Worm (Caenorhabditis elegans) whole organism, midembryonic: ENCODE measurements around the gene skpo-2.

ENCODE experiments used
- T22C8.4 ChIP-seq: fragments of 200-800 bp; sonication (Bioruptor generic); IDR thresholded peaks from 2 replicates; pipeline ENCODE4 v1.3.6; 2022; ENCODE audit warnings: missing genetic modification characterization, missing compliant biosample characterization
- cog-1 ChIP-seq: sonication (generic microtip); optimal IDR thresholded peaks from 2 replicates; lab custom pipeline; 2016; ENCODE audit warnings: missing genetic modification characterization, missing compliant biosample characterization
- flt-1 ChIP-seq: fragments of 200-800 bp; sonication (Bioruptor generic); IDR thresholded peaks from 2 replicates; pipeline ENCODE4 v1.3.6; 2022; ENCODE audit warnings: missing genetic modification characterization, missing compliant biosample characterization
- klf-2 ChIP-seq: fragments of 200-800 bp; sonication (Bioruptor generic); conservative IDR thresholded peaks from 2 replicates; pipeline ENCODE4 v1.3.6; 2022; ENCODE audit warnings: missing genetic modification reagents, missing genetic modification characterization, missing compliant biosample characterization
- med-1 ChIP-seq: sonication (generic microtip); optimal IDR thresholded peaks from 2 replicates; lab custom pipeline; 2017; ENCODE audit warnings: missing genetic modification characterization, mild to moderate bottlenecking, missing compliant biosample characterization, antibody characterized with exemption, missing genetic modification reagents; ENCODE audit not compliant: insufficient read depth
- ref-1 ChIP-seq: fragments of 200-800 bp; sonication (Bioruptor generic); conservative IDR thresholded peaks from 2 replicates; pipeline ENCODE4 v1.3.6; 2022; ENCODE audit warnings: missing genetic modification reagents, missing genetic modification characterization, missing compliant biosample characterization
- ztf-23 ChIP-seq: fragments of 200-800 bp; sonication (Bioruptor generic); IDR thresholded peaks from 2 replicates; pipeline ENCODE4 v1.3.6; 2022; ENCODE audit warnings: missing genetic modification reagents, missing genetic modification characterization, missing compliant biosample characterization
- ztf-29 ChIP-seq: fragments of 200-800 bp; sonication (Bioruptor generic); IDR thresholded peaks from 2 replicates; pipeline ENCODE4 v1.3.6; 2022; ENCODE audit warnings: missing genetic modification reagents, missing genetic modification characterization, missing compliant biosample characterization

DNA sequence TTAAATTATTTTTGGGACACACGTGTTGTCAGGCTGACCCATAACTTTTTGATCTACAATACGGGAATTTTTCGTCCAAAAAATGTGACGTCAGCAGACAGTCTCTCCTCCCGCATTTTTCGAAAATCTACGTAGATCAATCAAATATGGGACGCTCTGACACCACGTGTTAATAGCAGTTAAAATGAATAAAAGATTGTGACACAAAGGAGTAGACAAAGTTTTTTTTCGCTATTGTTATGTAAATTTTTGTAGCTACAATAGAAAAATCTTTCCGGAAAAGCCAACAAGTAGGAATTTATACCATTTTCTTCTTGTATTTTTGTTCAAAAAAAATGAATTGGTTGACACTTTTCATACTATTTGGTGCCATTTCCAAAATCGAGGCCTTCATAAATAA, 5.1 kb upstream of the skpo-2 start, which contains the start of gene C16C8.27:
- TF ChIP-seq ztf-29 (GFP tag; lab: Robert Waterston, UW), result no peak
- TF ChIP-seq ztf-23, result no peak
- no peak for TF ChIP-seq klf-2 (GFP tag; lab: Robert Waterston, UW)
- TF ChIP-seq ref-1 (GFP tag; lab: Robert Waterston, UW), result no peak
- TF ChIP-seq flt-1 (GFP tag; lab: Robert Waterston, UW), result no peak
- TF ChIP-seq med-1 (GFP tag; lab: Kevin White, UChicago), result no peak
- TF ChIP-seq cog-1 (tag; lab: Kevin White, UChicago), result no peak
- TF ChIP-seq T22C8.4 (GFP tag; lab: Robert Waterston, UW), result no peak
